Worm (Caenorhabditis elegans): ENCODE measurements around the gene F47B8.1.
"Not testable (repeated sequence)": the region's sequence is repeated elsewhere in the genome, so short reads cannot be mapped to it uniquely, and the experiment has no call there.

The F47B8.1 gene

ce11 chrV:14279777-14280176, 34.4 kb downstream of the F47B8.1 start, which contains the start of gene srt-33:
Gene srt-33 (minus strand): TSS chrV:14279877.
- TF ChIP-seq tbx-8 (GFP tag; optimal IDR thresholded peaks at IDR 0.05), result no peak
- TF ChIP-seq M03D4.4 (tag; optimal IDR thresholded peaks at IDR 0.05), result no peak
- TF ChIP-seq drap-1 (GFP tag; optimal IDR thresholded peaks at IDR 0.05), result no peak
- TF ChIP-seq cnd-1 (tag; optimal IDR thresholded peaks at IDR 0.05), result no peak
- TF ChIP-seq unc-120 (tag; optimal IDR thresholded peaks at IDR 0.05; ENCODE audit: poor library complexity, severe bottlenecking), result no peak
- no peak for TF ChIP-seq nhr-12 (tag; optimal IDR thresholded peaks at IDR 0.05)

ce11 chrV:14274268-14274667, 39.9 kb downstream of the F47B8.1 start, which contains the start of gene F40G12.7:
Gene F40G12.7 (plus strand): TSS chrV:14274568.
- TF ChIP-seq drap-1 (GFP tag; optimal IDR thresholded peaks at IDR 0.05); tbx-8 (GFP tag; optimal IDR thresholded peaks at IDR 0.05); lin-13 (tag; optimal IDR thresholded peaks at IDR 0.05): not testable (repeated sequence)

ce11 chrV:14273019-14273418, 41.1 kb downstream of the F47B8.1 start, which contains the start of gene F40G12.6:
Gene F40G12.6 (minus strand): TSS chrV:14273119.
- no peak for TF ChIP-seq unc-62 (GFP tag; optimal IDR thresholded peaks at IDR 0.05)
- TF ChIP-seq zip-8 (tag; optimal IDR thresholded peaks at IDR 0.05), result no peak

- TF ChIP-seq drap-1 (GFP tag; optimal IDR thresholded peaks at IDR 0.05) (no peak), lsy-2 (tag; optimal IDR thresholded peaks at IDR 0.05) (no peak), pha-4 (tag; optimal IDR thresholded peaks at IDR 0.05) (no peak), ces-1 (GFP tag; optimal IDR thresholded peaks at IDR 0.05) (no peak), tbx-8 (GFP tag; optimal IDR thresholded peaks at IDR 0.05) (no peak), nhr-2 (tag; optimal IDR thresholded peaks at IDR 0.05) (no peak), ceh-43 (GFP tag; optimal IDR thresholded peaks at IDR 0.05) (no peak), mls-2 (tag; optimal IDR thresholded peaks at IDR 0.05) (no peak), snpc-4 (tag; optimal IDR thresholded peaks at IDR 0.05) (no peak), nhr-28 (tag; optimal IDR thresholded peaks at IDR 0.05) (no peak), sptf-1 (tag; optimal IDR thresholded peaks at IDR 0.05) (no peak), ceh-83 (GFP tag; optimal IDR thresholded peaks at IDR 0.05) (no peak), zip-8 (tag; optimal IDR thresholded peaks at IDR 0.05) (no peak), elt-1 (tag; optimal IDR thresholded peaks at IDR 0.05; ENCODE audit: borderline replicate concordance, insufficient read depth) (no peak), bed-3 (GFP tag; optimal IDR thresholded peaks at IDR 0.05) (no peak), nhr-237 (tag; optimal IDR thresholded peaks at IDR 0.05) (no peak)
These were observed 43.4 kb downstream of the F47B8.1 start, which contains the start of gene F40G12.5 for ce11 chrV:14270729-14271128. Gene F40G12.5 (minus strand): TSS chrV:14270829.

- no peak for TF ChIP-seq M03D4.4 (tag; optimal IDR thresholded peaks at IDR 0.05)
- TF ChIP-seq sptf-1 (tag; optimal IDR thresholded peaks at IDR 0.05), result no peak
- no peak for TF ChIP-seq unc-39 (tag; optimal IDR thresholded peaks at IDR 0.05)
- no peak for TF ChIP-seq mls-2 (tag; optimal IDR thresholded peaks at IDR 0.05)
- TF ChIP-seq sem-2 (GFP tag; optimal IDR thresholded peaks at IDR 0.05), result no peak
These were observed 45.5 kb downstream of the F47B8.1 start, which contains the start of gene F40G12.4 for ce11 chrV:14268616-14269015. Gene F40G12.4 (minus strand): TSS chrV:14268716.

ce11 chrV:14267326-14267942, 46.7 kb downstream of the F47B8.1 start:
- TF ChIP-seq ceh-43 (GFP tag; optimal IDR thresholded peaks at IDR 0.05) (no peak), nhr-76 (tag; optimal IDR thresholded peaks at IDR 0.05) (no peak), ces-1 (GFP tag; optimal IDR thresholded peaks at IDR 0.05) (no peak), ham-2 (GFP tag; optimal IDR thresholded peaks at IDR 0.05) (no peak), tbx-8 (GFP tag; optimal IDR thresholded peaks at IDR 0.05) (no peak), nhr-237 (tag; optimal IDR thresholded peaks at IDR 0.05) (no peak), sem-2 (GFP tag; optimal IDR thresholded peaks at IDR 0.05) (no peak), lsy-2 (tag; optimal IDR thresholded peaks at IDR 0.05) (no peak), unc-39 (tag; optimal IDR thresholded peaks at IDR 0.05) (no peak), nhr-2 (tag; optimal IDR thresholded peaks at IDR 0.05) (no peak), M03D4.4 (tag; optimal IDR thresholded peaks at IDR 0.05) (no peak), elt-1 (tag; optimal IDR thresholded peaks at IDR 0.05; ENCODE audit: borderline replicate concordance, insufficient read depth) (no peak), mls-2 (tag; optimal IDR thresholded peaks at IDR 0.05) (no peak), bed-3 (GFP tag; optimal IDR thresholded peaks at IDR 0.05) (no peak), nhr-12 (tag; optimal IDR thresholded peaks at IDR 0.05) (no peak), nhr-28 (tag; optimal IDR thresholded peaks at IDR 0.05) (no peak), unc-62 (GFP tag; optimal IDR thresholded peaks at IDR 0.05) (no peak)

Measured in whole organism, mixed stage, embryonic.